Worm (Caenorhabditis elegans) whole organism, L2 larva: Measurements from ENCODE around the gene ints-13.

ENCODE experiments used
- lsy-2 ChIP-seq, 2 experiments: fragments of 150-350 bp in 1 of 2; sonication (generic microtip) in 1 of 2; optimal IDR thresholded peaks; 2 replicates each; lab custom pipeline; 2014 to 2017; ENCODE audit warnings: missing biosample characterization in 2 of 2, missing genetic modification characterization in 2 of 2
- nhr-237 ChIP-seq: fragments of 150-350 bp; optimal IDR thresholded peaks from 2 replicates; lab custom pipeline; 2014; ENCODE audit warnings: missing biosample characterization, missing genetic modification characterization
- zag-1 ChIP-seq: fragments of 150-350 bp; optimal IDR thresholded peaks from 2 replicates; lab custom pipeline; 2014; ENCODE audit warnings: missing biosample characterization, missing genetic modification characterization

- TF ChIP-seq nhr-237 (tag; lab: Kevin White, UChicago), result no peak
- peak in 1 of 2 experiments; percentile 11 for TF ChIP-seq lsy-2 (tag; optimal IDR thresholded peaks at IDR 0.05; lab: Kevin White, UChicago)
- TF ChIP-seq zag-1 (tag; lab: Kevin White, UChicago), result no peak
These were observed 37.9 kb upstream of the ints-13 start for ce11 chrIV:275146-275545.
